Fruit fly (Drosophila melanogaster) whole organism, embryonic: Measurements from ENCODE around the gene Ir68b.

Experiments
- BEAF-32 ChIP-seq: fragments of 200-800 bp; sonication (Bioruptor generic); optimal IDR thresholded peaks from 3 replicates; lab custom pipeline; 2017; ENCODE audit warnings: missing biosample characterization, missing genetic modification characterization, mild to moderate bottlenecking, moderate library complexity, missing genetic modification reagents
- BtbVII ChIP-seq: fragments of 200-800 bp; sonication (Bioruptor generic); optimal IDR thresholded peaks from 3 replicates; lab custom pipeline; 2017; ENCODE audit warnings: missing biosample characterization, mild to moderate bottlenecking, missing genetic modification characterization
- C15 ChIP-seq: fragments of 200-800 bp; sonication (Bioruptor generic); IDR thresholded peaks from 3 replicates; pipeline ENCODE4 v1.3.6; 2022; ENCODE audit warnings: missing biosample characterization, missing genetic modification characterization
- CG11560 ChIP-seq: fragments of 200-800 bp; sonication (Bioruptor generic); IDR thresholded peaks from 3 replicates; pipeline ENCODE4 v1.3.6; 2022; ENCODE audit warnings: missing biosample characterization, missing genetic modification characterization
- CG12071 ChIP-seq: fragments of 200-800 bp; sonication (Bioruptor generic); optimal IDR thresholded peaks from 3 replicates; lab custom pipeline; 2018; ENCODE audit warnings: missing biosample characterization, mild to moderate bottlenecking, missing genetic modification characterization
- CG13624 ChIP-seq: fragments of 200-800 bp; sonication (Bioruptor generic); optimal IDR thresholded peaks from 2 replicates; lab custom pipeline; 2016; ENCODE audit warnings: missing biosample characterization, missing genetic modification characterization
- CG15601 ChIP-seq: fragments of 200-800 bp; sonication (Bioruptor generic); optimal IDR thresholded peaks from 3 replicates; lab custom pipeline; 2019; ENCODE audit warnings: missing biosample characterization, mild to moderate bottlenecking, missing genetic modification characterization, moderate library complexity
- CG16779 ChIP-seq: fragments of 200-800 bp; sonication (Bioruptor generic); IDR thresholded peaks from 2 replicates; pipeline ENCODE4 v1.3.6; 2022; ENCODE audit warnings: missing biosample characterization, missing genetic modification characterization
- CG16813 ChIP-seq: fragments of 200-800 bp; sonication (Bioruptor generic); IDR thresholded peaks from 3 replicates; pipeline ENCODE4 v1.3.6; 2022; ENCODE audit warnings: missing biosample characterization, missing genetic modification characterization; ENCODE audit not compliant: partially characterized antibody
- CG1792 ChIP-seq: fragments of 200-800 bp; sonication (Bioruptor generic); optimal IDR thresholded peaks from 2 replicates; lab custom pipeline; 2016; ENCODE audit warnings: missing biosample characterization, missing genetic modification characterization
- CG4404 ChIP-seq: fragments of 200-800 bp; sonication (Bioruptor generic); IDR thresholded peaks from 2 replicates; pipeline ENCODE4 v1.3.6; 2022; ENCODE audit warnings: missing biosample characterization, missing genetic modification characterization
- CG7963 ChIP-seq: fragments of 200-800 bp; sonication (Bioruptor generic); IDR thresholded peaks from 3 replicates; pipeline ENCODE4 v1.3.6; 2022; ENCODE audit warnings: missing biosample characterization, missing genetic modification characterization; ENCODE audit not compliant: partially characterized antibody
- CG8388 ChIP-seq: fragments of 200-800 bp; sonication (Bioruptor generic); optimal IDR thresholded peaks from 2 replicates; lab custom pipeline; 2019; ENCODE audit warnings: missing biosample characterization, mild to moderate bottlenecking, missing genetic modification characterization, moderate library complexity
- CG9609 ChIP-seq: fragments of 200-800 bp; sonication (Bioruptor generic); optimal IDR thresholded peaks from 3 replicates; lab custom pipeline; 2016; ENCODE audit warnings: missing biosample characterization, missing genetic modification characterization
- Camta ChIP-seq: fragments of 200-800 bp; sonication (Bioruptor generic); optimal IDR thresholded peaks from 2 replicates; lab custom pipeline; 2016; ENCODE audit warnings: missing biosample characterization, missing genetic modification characterization
- Ets65A ChIP-seq: fragments of 200-800 bp; sonication (Bioruptor generic); peaks from one replicate; lab custom pipeline; 2016; ENCODE audit warnings: missing biosample characterization, missing genetic modification characterization
- Hr39 ChIP-seq: fragments of >200 bp; optimal IDR thresholded peaks from 2 replicates; lab custom pipeline; 2017
- MBD-R2 ChIP-seq: fragments of 200-800 bp; sonication (Bioruptor generic); IDR thresholded peaks from 2 replicates; pipeline ENCODE4 v1.3.6; 2022; ENCODE audit warnings: missing biosample characterization, missing genetic modification characterization
- Med ChIP-seq: fragments of 200-800 bp; sonication (Bioruptor generic); peaks from one replicate; lab custom pipeline; 2016; ENCODE audit warnings: missing biosample characterization, missing genetic modification characterization, mild to moderate bottlenecking, inconsistent platforms, moderate library complexity
- Ptx1 ChIP-seq: fragments of 200-800 bp; sonication (Bioruptor generic); IDR thresholded peaks from 2 replicates; pipeline ENCODE4 v1.3.6; 2022; ENCODE audit warnings: missing biosample characterization, missing genetic modification characterization
- Rfx ChIP-seq: fragments of 200-800 bp; sonication (Bioruptor generic); IDR thresholded peaks from 2 replicates; pipeline ENCODE4 v1.3.6; 2022; ENCODE audit warnings: missing biosample characterization, missing genetic modification characterization
- Taf1 ChIP-seq: fragments of 200-800 bp; sonication (Bioruptor generic); IDR thresholded peaks from 2 replicates; pipeline ENCODE4 v1.3.6; 2022; ENCODE audit warnings: missing biosample characterization, missing genetic modification characterization
- abd-A ChIP-seq: fragments of 200-800 bp; sonication (Bioruptor generic); optimal IDR thresholded peaks from 3 replicates; lab custom pipeline; 2019; ENCODE audit warnings: missing biosample characterization, mild to moderate bottlenecking, missing genetic modification characterization, moderate library complexity
- chinmo ChIP-seq: fragments of 200-800 bp; sonication (Bioruptor generic); IDR thresholded peaks from 4 replicates; pipeline ENCODE4 v1.3.6; 2022; ENCODE audit warnings: missing biosample characterization, missing genetic modification characterization; ENCODE audit not compliant: partially characterized antibody
- crol ChIP-seq: fragments of 200-800 bp; sonication (Bioruptor generic); IDR thresholded peaks from 2 replicates; pipeline ENCODE4 v1.3.6; 2022; ENCODE audit warnings: missing biosample characterization, missing genetic modification characterization
- cwo ChIP-seq: fragments of 200-800 bp; sonication (Bioruptor generic); optimal IDR thresholded peaks from 3 replicates; lab custom pipeline; 2017; ENCODE audit warnings: missing biosample characterization, missing genetic modification characterization, mild to moderate bottlenecking, moderate library complexity, missing genetic modification reagents
- disco-r ChIP-seq: fragments of 200-800 bp; sonication (Bioruptor generic); optimal IDR thresholded peaks from 2 replicates; lab custom pipeline; 2016; ENCODE audit warnings: missing biosample characterization, missing genetic modification characterization
- eve ChIP-seq, 2 experiments: fragments of >200 bp; optimal IDR thresholded peaks; 2 replicates each; lab custom pipeline; 2017; ENCODE audit warnings: missing biosample characterization in 2 of 2, missing genetic modification characterization in 2 of 2
- ewg ChIP-seq: fragments of 200-800 bp; sonication (Bioruptor generic); optimal IDR thresholded peaks from 3 replicates; lab custom pipeline; 2017; ENCODE audit warnings: mild to moderate bottlenecking, missing biosample characterization, missing genetic modification reagents, missing genetic modification characterization
- gem ChIP-seq: fragments of 200-800 bp; sonication (Bioruptor generic); optimal IDR thresholded peaks from 2 replicates; lab custom pipeline; 2019; ENCODE audit warnings: missing biosample characterization, mild to moderate bottlenecking, missing genetic modification characterization, moderate library complexity
- gfzf ChIP-seq: fragments of 200-800 bp; sonication (Bioruptor generic); optimal IDR thresholded peaks from 2 replicates; lab custom pipeline; 2016; ENCODE audit warnings: missing biosample characterization, mild to moderate bottlenecking, missing genetic modification characterization, moderate library complexity
- kah ChIP-seq: fragments of 200-800 bp; sonication (Bioruptor generic); optimal IDR thresholded peaks from 2 replicates; lab custom pipeline; 2018; ENCODE audit warnings: missing biosample characterization, mild to moderate bottlenecking, missing genetic modification characterization
- kni ChIP-seq: fragments of 200-800 bp; sonication (Bioruptor generic); optimal IDR thresholded peaks from 3 replicates; lab custom pipeline; 2017; ENCODE audit warnings: mild to moderate bottlenecking, missing biosample characterization, missing genetic modification reagents, missing genetic modification characterization
- lmd ChIP-seq: fragments of 200-800 bp; sonication (Bioruptor generic); IDR thresholded peaks from 2 replicates; pipeline ENCODE4 v1.3.6; 2022; ENCODE audit warnings: missing biosample characterization, missing genetic modification characterization
- psq ChIP-seq: fragments of 200-800 bp; sonication (Bioruptor generic); optimal IDR thresholded peaks from 2 replicates; lab custom pipeline; 2017; ENCODE audit warnings: missing biosample characterization, missing genetic modification characterization
- pzg ChIP-seq: fragments of 200-800 bp; sonication (Bioruptor generic); optimal IDR thresholded peaks from 3 replicates; lab custom pipeline; 2018; ENCODE audit warnings: missing biosample characterization, mild to moderate bottlenecking, missing genetic modification characterization, moderate library complexity
- so ChIP-seq: fragments of 200-800 bp; sonication (Bioruptor generic); IDR thresholded peaks from 3 replicates; pipeline ENCODE4 v1.3.6; 2022; ENCODE audit warnings: missing biosample characterization, missing genetic modification characterization
- ssp ChIP-seq: fragments of 200-800 bp; sonication (Bioruptor generic); IDR thresholded peaks from 2 replicates; pipeline ENCODE4 v1.3.6; 2022; ENCODE audit warnings: missing biosample characterization, missing genetic modification characterization
- tna ChIP-seq: fragments of 200-800 bp; sonication (Bioruptor generic); IDR thresholded peaks from 2 replicates; pipeline ENCODE4 v1.3.6; 2022; ENCODE audit warnings: missing biosample characterization, missing genetic modification characterization; ENCODE audit not compliant: partially characterized antibody
- trh ChIP-seq: fragments of 200-800 bp; sonication (Bioruptor generic); optimal IDR thresholded peaks from 2 replicates; lab custom pipeline; 2016; ENCODE audit warnings: missing biosample characterization, missing genetic modification characterization

The Ir68b gene

DNA sequence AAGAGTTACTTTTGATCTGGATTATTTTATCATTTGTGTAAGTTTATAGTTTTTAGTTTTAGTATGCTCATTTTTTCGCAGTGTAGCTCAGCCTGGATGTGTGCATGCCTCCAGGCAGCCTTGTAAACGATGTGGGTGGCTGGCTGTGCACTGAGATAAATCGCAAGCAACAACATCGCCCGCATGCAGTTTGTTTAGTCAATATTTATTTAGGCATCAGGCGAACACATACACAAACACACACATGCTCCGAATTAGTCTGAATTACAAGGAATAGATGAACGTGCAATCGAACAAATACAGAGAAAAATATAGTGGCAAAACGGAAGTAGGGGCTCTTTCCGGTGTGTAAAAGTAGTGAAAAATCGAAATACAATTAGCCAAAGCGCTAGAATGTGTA lies 35.9 kb upstream of the Ir68b start (continued):
- TF ChIP-seq lmd (0 out of 2 replicates have a peak, but pooled peaks have one; percentile 15), Ptx1 (GFP tag; lab: Robert Waterston, UW) (peak; percentile 36; the same call in 1 of the 2 replicates), CG16779 (no peak), ssp (GFP tag; lab: Robert Waterston, UW) (peak; percentile 38)

DNA sequence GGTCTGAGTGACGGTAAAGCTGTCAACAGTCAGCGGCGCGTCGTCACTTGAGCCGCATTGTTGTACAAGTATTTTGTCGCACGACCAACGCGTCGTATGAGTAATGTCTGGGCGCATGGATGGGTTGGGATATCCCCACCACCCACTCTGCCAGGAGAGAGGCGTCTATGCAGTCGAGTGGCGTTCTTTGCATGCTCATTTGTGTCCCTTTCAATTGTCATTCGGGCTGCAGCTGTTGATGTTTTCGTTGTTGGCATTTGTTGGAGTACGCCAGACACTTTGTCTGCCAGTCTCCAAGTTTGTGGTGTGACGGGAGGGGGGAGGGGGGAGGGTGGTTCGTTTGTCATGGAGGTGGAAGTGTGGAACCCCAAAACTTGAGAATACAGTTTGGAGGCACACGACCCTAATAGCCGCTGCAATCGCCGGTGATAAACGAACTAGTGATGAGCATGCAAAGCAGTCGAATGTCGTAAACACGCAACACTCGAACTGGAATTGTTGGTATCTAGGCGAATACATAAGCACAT lies 35.0 kb upstream of the Ir68b start:
- TF ChIP-seq chinmo: 0 out of 4 replicates have a peak, but pooled peaks have one; percentile 70
- TF ChIP-seq tna (GFP tag; lab: Robert Waterston, UW): peak; percentile 28; the same call in 1 of the 2 replicates
- TF ChIP-seq so: 0 out of 3 replicates have a peak, but pooled peaks have one; percentile 3
- TF ChIP-seq abd-A (tag; lab: Kevin White, UChicago): no peak
- TF ChIP-seq kni: peak; percentile 16
- no peak for TF ChIP-seq eve (GFP tag; optimal IDR thresholded peaks at IDR 0.05; lab: Kevin White, UChicago)
- peak; percentile 53 for TF ChIP-seq cwo
- TF ChIP-seq disco-r (GFP tag; lab: Kevin White, UChicago): no peak
- TF ChIP-seq Ets65A (GFP tag; lab: Kevin White, UChicago): peak; percentile 71
- TF ChIP-seq Med (GFP tag; lab: Kevin White, UChicago): peak; percentile 83
- 0 out of 3 replicates have a peak, but pooled peaks have one; percentile 13 for TF ChIP-seq CG16813 (GFP tag; lab: Robert Waterston, UW)
- TF ChIP-seq CG15601 (tag; lab: Kevin White, UChicago): peak; percentile 37
- TF ChIP-seq crol (GFP tag; lab: Robert Waterston, UW): peak; percentile 66
- no peak for TF ChIP-seq CG4404 (GFP tag; lab: Robert Waterston, UW)
- TF ChIP-seq CG11560 (tag; lab: Robert Waterston, UW): 0 out of 3 replicates have a peak, but pooled peaks have one; percentile 36
- TF ChIP-seq Hr39 (lab: Kevin White, UChicago): peak; percentile 56
- TF ChIP-seq Rfx (GFP tag; lab: Robert Waterston, UW): peak; percentile 13; the same call in 1 of the 2 replicates
- TF ChIP-seq, all 482 proteins: peak for 13

DNA sequence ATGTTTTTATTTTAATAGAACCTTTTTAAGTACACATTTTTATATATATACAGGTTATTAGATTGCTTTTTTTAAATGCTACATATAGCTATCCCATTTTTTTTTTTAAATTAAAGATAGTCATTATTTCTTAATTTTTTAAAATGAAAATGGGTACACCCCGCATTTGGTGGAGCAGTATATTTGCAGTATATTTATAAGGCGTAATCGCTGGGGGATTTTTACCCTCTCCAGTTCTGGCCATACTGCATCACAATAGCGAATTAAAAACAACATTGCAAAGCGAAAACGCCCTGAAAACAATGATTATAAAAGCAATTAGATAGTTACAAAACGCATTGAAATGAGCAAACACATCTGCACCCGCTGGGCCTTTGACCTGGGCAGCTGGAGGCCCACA lies 21.8 kb upstream of the Ir68b start, which contains the start of gene CG32099:
CG32099 (plus strand) TSS at position 250 of the 400 bp plus-strand sequence.
- no peak for TF ChIP-seq CG9609
- TF ChIP-seq C15 (GFP tag; lab: Robert Waterston, UW): no peak
- TF ChIP-seq kah (GFP tag; lab: Kevin White, UChicago): no peak
- peak; percentile 7 for TF ChIP-seq BEAF-32 (GFP tag; lab: Kevin White, UChicago)
- no peak for TF ChIP-seq Camta (GFP tag; lab: Kevin White, UChicago)
- no peak for TF ChIP-seq CG7963 (GFP tag; lab: Robert Waterston, UW)
- TF ChIP-seq CG12071: no peak
- TF ChIP-seq gem (tag; lab: Kevin White, UChicago): no peak
- TF ChIP-seq pzg (GFP tag; lab: Kevin White, UChicago): peak; percentile 29
- TF ChIP-seq MBD-R2 (GFP tag; lab: Robert Waterston, UW): peak; percentile 47; the same call in 1 of the 2 replicates
- TF ChIP-seq CG8388 (GFP tag; lab: Kevin White, UChicago): no peak
- no peak for TF ChIP-seq ewg
- TF ChIP-seq Taf1: no peak
- TF ChIP-seq trh: no peak
- TF ChIP-seq CG1792: no peak
- no peak for TF ChIP-seq CG13624
- TF ChIP-seq BtbVII: no peak
- peak; percentile 60 for TF ChIP-seq gfzf (GFP tag; lab: Kevin White, UChicago)
- no peak for TF ChIP-seq psq (GFP tag; lab: Kevin White, UChicago)
